Fruit fly (Drosophila melanogaster) whole organism, embryonic: Measurements from ENCODE around the gene CG42324.
A peak's percentile ranks its signal among the peaks of the same experiment; 100 is the strongest.

Source experiments
- Asciz ChIP-seq: fragments of 200-800 bp; sonication (Bioruptor generic); optimal IDR thresholded peaks from 2 replicates; lab custom pipeline; 2017; ENCODE audit warnings: missing biosample characterization, mild to moderate bottlenecking, missing genetic modification characterization, missing genetic modification reagents
- C15 ChIP-seq: fragments of 200-800 bp; sonication (Bioruptor generic); IDR thresholded peaks from 3 replicates; pipeline ENCODE4 v1.3.6; 2022; ENCODE audit warnings: missing biosample characterization, missing genetic modification characterization
- CG11456 ChIP-seq: fragments of 200-800 bp; sonication (Bioruptor generic); IDR thresholded peaks from 3 replicates; pipeline ENCODE4 v1.3.6; 2022; ENCODE audit warnings: missing biosample characterization, missing genetic modification characterization
- CG11504 ChIP-seq: fragments of 200-800 bp; sonication (Bioruptor generic); optimal IDR thresholded peaks from 3 replicates; lab custom pipeline; 2019; ENCODE audit warnings: missing biosample characterization, mild to moderate bottlenecking, missing genetic modification characterization, moderate library complexity
- CG11560 ChIP-seq: fragments of 200-800 bp; sonication (Bioruptor generic); IDR thresholded peaks from 3 replicates; pipeline ENCODE4 v1.3.6; 2022; ENCODE audit warnings: missing biosample characterization, missing genetic modification characterization
- CG15073 ChIP-seq: fragments of 200-800 bp; sonication (Bioruptor generic); optimal IDR thresholded peaks from 2 replicates; lab custom pipeline; 2016; ENCODE audit warnings: missing biosample characterization, missing genetic modification characterization
- CG15514 ChIP-seq: fragments of 200-800 bp; sonication (Bioruptor generic); optimal IDR thresholded peaks from 3 replicates; lab custom pipeline; 2017; ENCODE audit warnings: missing biosample characterization, missing genetic modification characterization, mild to moderate bottlenecking, moderate library complexity, missing genetic modification reagents
- CG16779 ChIP-seq: fragments of 200-800 bp; sonication (Bioruptor generic); IDR thresholded peaks from 2 replicates; pipeline ENCODE4 v1.3.6; 2022; ENCODE audit warnings: missing biosample characterization, missing genetic modification characterization
- CG17361 ChIP-seq: fragments of 200-800 bp; sonication (Bioruptor generic); IDR thresholded peaks from 3 replicates; pipeline ENCODE4 v1.3.6; 2022; ENCODE audit warnings: missing biosample characterization, missing genetic modification characterization
- CG18011 ChIP-seq: fragments of 200-800 bp; sonication (Bioruptor generic); optimal IDR thresholded peaks from 2 replicates; lab custom pipeline; 2017; ENCODE audit warnings: missing biosample characterization, missing genetic modification characterization, mild to moderate bottlenecking, moderate library complexity, missing genotype
- CG2120 ChIP-seq: fragments of 200-800 bp; sonication (Bioruptor generic); optimal IDR thresholded peaks from 3 replicates; lab custom pipeline; 2016; ENCODE audit warnings: missing biosample characterization, missing genetic modification characterization
- CG2678 ChIP-seq: fragments of 200-800 bp; sonication (Bioruptor generic); optimal IDR thresholded peaks from 3 replicates; lab custom pipeline; 2019; ENCODE audit warnings: missing biosample characterization, mild to moderate bottlenecking, missing genetic modification characterization, moderate library complexity
- CG30403 ChIP-seq: fragments of 200-800 bp; sonication (Bioruptor generic); optimal IDR thresholded peaks from 3 replicates; lab custom pipeline; 2016; ENCODE audit warnings: missing biosample characterization, missing genetic modification characterization
- CG3065 ChIP-seq: fragments of 200-800 bp; sonication (Bioruptor generic); optimal IDR thresholded peaks from 2 replicates; lab custom pipeline; 2016; ENCODE audit warnings: missing biosample characterization, missing genetic modification characterization
- CG34422 ChIP-seq: fragments of 200-800 bp; sonication (Bioruptor generic); IDR thresholded peaks from 3 replicates; pipeline ENCODE4 v1.3.6; 2022; ENCODE audit warnings: missing biosample characterization, missing genetic modification characterization
- CG4360 ChIP-seq: fragments of 200-800 bp; sonication (Bioruptor generic); IDR thresholded peaks from 2 replicates; pipeline ENCODE4 v1.3.6; 2022; ENCODE audit warnings: missing biosample characterization, missing genetic modification characterization
- CG8290 ChIP-seq, 3 experiments: fragments of 200-800 bp; sonication (Bioruptor generic); optimal IDR thresholded peaks; 2 replicates each; lab custom pipeline; 2016 to 2019; ENCODE audit warnings: missing biosample characterization in 3 of 3, missing genetic modification characterization in 3 of 3, mild to moderate bottlenecking in 2 of 3, moderate library complexity in 1 of 3
- CG9817 ChIP-seq: fragments of 200-800 bp; sonication (Bioruptor generic); optimal IDR thresholded peaks from 2 replicates; lab custom pipeline; 2018; ENCODE audit warnings: missing biosample characterization, mild to moderate bottlenecking, missing genetic modification characterization, moderate library complexity
- Elba2 ChIP-seq: fragments of 200-800 bp; sonication (Bioruptor generic); optimal IDR thresholded peaks from 3 replicates; lab custom pipeline; 2016; ENCODE audit warnings: missing biosample characterization, missing genetic modification characterization
- Ets97D ChIP-seq: fragments of 200-800 bp; sonication (Bioruptor generic); optimal IDR thresholded peaks from 3 replicates; lab custom pipeline; 2016; ENCODE audit warnings: missing biosample characterization, missing genetic modification characterization
- H2.0 ChIP-seq: fragments of 200-800 bp; sonication (Bioruptor generic); IDR thresholded peaks from 2 replicates; pipeline ENCODE4 v1.3.6; 2022; ENCODE audit warnings: missing biosample characterization, missing genetic modification characterization
- HHEX ChIP-seq: fragments of 200-800 bp; sonication (Bioruptor generic); optimal IDR thresholded peaks from 3 replicates; lab custom pipeline; 2017; ENCODE audit warnings: missing biosample characterization, mild to moderate bottlenecking, missing genetic modification characterization, missing genetic modification reagents
- Hmr ChIP-seq: fragments of 200-800 bp; sonication (Bioruptor generic); optimal IDR thresholded peaks from 3 replicates; lab custom pipeline; 2017; ENCODE audit warnings: mild to moderate bottlenecking, missing biosample characterization, missing genetic modification reagents, missing genetic modification characterization
- Med ChIP-seq: fragments of 200-800 bp; sonication (Bioruptor generic); peaks from one replicate; lab custom pipeline; 2016; ENCODE audit warnings: missing biosample characterization, missing genetic modification characterization, mild to moderate bottlenecking, inconsistent platforms, moderate library complexity
- NfI ChIP-seq: fragments of 200-800 bp; sonication (Bioruptor generic); optimal IDR thresholded peaks from 3 replicates; lab custom pipeline; 2018; ENCODE audit warnings: missing biosample characterization, mild to moderate bottlenecking, missing genetic modification characterization, moderate library complexity
- Rx ChIP-seq: fragments of 200-800 bp; sonication (Bioruptor generic); IDR thresholded peaks from 2 replicates; pipeline ENCODE4 v1.3.6; 2022; ENCODE audit warnings: missing biosample characterization, missing genetic modification characterization
- Xrp1 ChIP-seq: fragments of 200-800 bp; sonication (Bioruptor generic); IDR thresholded peaks from 2 replicates; pipeline ENCODE4 v1.3.6; 2022; ENCODE audit warnings: missing biosample characterization, missing genetic modification characterization
- bcd ChIP-seq: fragments of 200-800 bp; sonication (Bioruptor generic); optimal IDR thresholded peaks from 2 replicates; lab custom pipeline; 2017; ENCODE audit warnings: missing biosample characterization, mild to moderate bottlenecking, missing genetic modification characterization
- dm ChIP-seq: fragments of 200-800 bp; sonication (Bioruptor generic); optimal IDR thresholded peaks from 3 replicates; lab custom pipeline; 2016; ENCODE audit warnings: missing biosample characterization, missing genetic modification characterization
- dysf ChIP-seq: fragments of 200-800 bp; sonication (Bioruptor generic); IDR thresholded peaks from 3 replicates; pipeline ENCODE4 v1.3.6; 2022; ENCODE audit warnings: missing biosample characterization, missing genetic modification characterization
- emc ChIP-seq: fragments of 200-800 bp; sonication (Bioruptor generic); optimal IDR thresholded peaks from 2 replicates; lab custom pipeline; 2016; ENCODE audit warnings: missing biosample characterization, missing genetic modification characterization
- ewg ChIP-seq: fragments of 200-800 bp; sonication (Bioruptor generic); optimal IDR thresholded peaks from 3 replicates; lab custom pipeline; 2017; ENCODE audit warnings: mild to moderate bottlenecking, missing biosample characterization, missing genetic modification reagents, missing genetic modification characterization
- eyg ChIP-seq: fragments of 200-800 bp; sonication (Bioruptor generic); optimal IDR thresholded peaks from 3 replicates; lab custom pipeline; 2016; ENCODE audit warnings: missing biosample characterization, missing genetic modification characterization
- fd3F ChIP-seq: fragments of 200-800 bp; sonication (Bioruptor generic); optimal IDR thresholded peaks from 2 replicates; lab custom pipeline; 2018; ENCODE audit warnings: missing biosample characterization, mild to moderate bottlenecking, missing genetic modification characterization, moderate library complexity
- gcm ChIP-seq: fragments of 200-800 bp; sonication (Bioruptor generic); optimal IDR thresholded peaks from 2 replicates; lab custom pipeline; 2019; ENCODE audit warnings: missing biosample characterization, mild to moderate bottlenecking, missing genetic modification characterization, moderate library complexity
- grau ChIP-seq: fragments of 200-800 bp; optimal IDR thresholded peaks from 3 replicates; lab custom pipeline; 2019; ENCODE audit warnings: missing biosample characterization, mild to moderate bottlenecking, missing genetic modification characterization, moderate library complexity
- ham ChIP-seq: fragments of 200-800 bp; sonication (Bioruptor generic); IDR thresholded peaks from 2 replicates; pipeline ENCODE4 v1.3.6; 2022; ENCODE audit warnings: missing biosample characterization, missing genetic modification characterization
- hkb ChIP-seq, 2 experiments: fragments of 200-800 bp in 1 of 2; fragments of >200 bp in 1 of 2; sonication (Bioruptor generic) in 1 of 2; IDR thresholded peaks in 1 of 2; optimal IDR thresholded peaks in 1 of 2; 2 replicates each; pipeline versions ENCODE4 v1.3.6 to Lab custom; 2017 to 2022; ENCODE audit warnings: missing biosample characterization in 1 of 2, missing genetic modification characterization in 1 of 2
- kni ChIP-seq: fragments of 200-800 bp; sonication (Bioruptor generic); optimal IDR thresholded peaks from 3 replicates; lab custom pipeline; 2017; ENCODE audit warnings: mild to moderate bottlenecking, missing biosample characterization, missing genetic modification reagents, missing genetic modification characterization
- lilli ChIP-seq: fragments of 200-800 bp; sonication (Bioruptor generic); optimal IDR thresholded peaks from 3 replicates; lab custom pipeline; 2016; ENCODE audit warnings: missing biosample characterization, missing genetic modification characterization
- lmd ChIP-seq: fragments of 200-800 bp; sonication (Bioruptor generic); IDR thresholded peaks from 2 replicates; pipeline ENCODE4 v1.3.6; 2022; ENCODE audit warnings: missing biosample characterization, missing genetic modification characterization
- prd ChIP-seq, 3 experiments: fragments of >200 bp in 2 of 3; fragments of 200-800 bp in 1 of 3; sonication (Bioruptor generic) in 1 of 3; optimal IDR thresholded peaks in 2 of 3; IDR thresholded peaks in 1 of 3; 2 replicates in 2 of 3; 3 replicates in 1 of 3; pipeline versions ENCODE4 v1.3.6 to Lab custom; 2017 to 2022; ENCODE audit warnings: missing biosample characterization in 1 of 3, missing genetic modification characterization in 1 of 3
- row ChIP-seq: fragments of 200-800 bp; sonication (Bioruptor generic); IDR thresholded peaks from 3 replicates; pipeline ENCODE4 v1.3.6; 2022; ENCODE audit warnings: missing biosample characterization, missing genetic modification characterization
- salm ChIP-seq: fragments of 200-800 bp; sonication (Bioruptor generic); optimal IDR thresholded peaks from 2 replicates; lab custom pipeline; 2018; ENCODE audit warnings: missing biosample characterization, mild to moderate bottlenecking, missing genetic modification characterization
- sisA ChIP-seq: fragments of 200-800 bp; sonication (Bioruptor generic); IDR thresholded peaks from 2 replicates; pipeline ENCODE4 v1.3.6; 2022; ENCODE audit warnings: missing biosample characterization, missing genetic modification characterization
- sr ChIP-seq: fragments of 200-800 bp; sonication (Bioruptor generic); IDR thresholded peaks from 3 replicates; pipeline ENCODE4 v1.3.6; 2022; ENCODE audit warnings: missing biosample characterization, missing genetic modification characterization
- ttk ChIP-seq: fragments of 200-800 bp; sonication (Bioruptor generic); IDR thresholded peaks from 2 replicates; pipeline ENCODE4 v2.1.2; 2022; ENCODE audit warnings: missing biosample characterization, missing genetic modification characterization
- tx ChIP-seq: fragments of 200-800 bp; sonication (Bioruptor generic); optimal IDR thresholded peaks from 2 replicates; lab custom pipeline; 2016; ENCODE audit warnings: missing biosample characterization, missing genetic modification characterization
- vvl ChIP-seq: fragments of 200-800 bp; sonication (Bioruptor generic); IDR thresholded peaks from 2 replicates; pipeline ENCODE4 v1.3.6; 2022; ENCODE audit warnings: missing biosample characterization, missing genetic modification characterization
- zen ChIP-seq: fragments of 200-800 bp; sonication (Bioruptor generic); optimal IDR thresholded peaks from 3 replicates; lab custom pipeline; 2018; ENCODE audit warnings: missing biosample characterization, mild to moderate bottlenecking, missing genetic modification characterization, moderate library complexity

Gene CG42324

dm6 chr3L:3479551-3479950, 7.3 kb downstream of the CG42324 start:
- no peak for TF ChIP-seq tx
- TF ChIP-seq CG30403 (GFP tag; lab: Kevin White, UChicago), result peak; percentile 3
- no peak for TF ChIP-seq salm (tag; lab: Kevin White, UChicago)
- TF ChIP-seq hkb (optimal IDR thresholded peaks at IDR 0.05; lab: Kevin White, UChicago), result no peak
- TF ChIP-seq hkb (GFP tag; IDR thresholded peaks at IDR 0.05; lab: Robert Waterston, UW), result 0 out of 2 replicates have a peak, but pooled peaks have one; percentile 32
- peak; percentile 36 for TF ChIP-seq CG11504 (tag; lab: Kevin White, UChicago)
- TF ChIP-seq fd3F, result no peak
- no peak for TF ChIP-seq CG34422
- no peak for TF ChIP-seq CG11560 (tag; lab: Robert Waterston, UW)
- TF ChIP-seq CG17361, result no peak
- peak; percentile 18 for TF ChIP-seq lilli
- TF ChIP-seq eyg, result no peak
- TF ChIP-seq prd (optimal IDR thresholded peaks at IDR 0.05; lab: Kevin White, UChicago), result no peak
- peak; percentile 49; the same call in 2 of the 3 replicates for TF ChIP-seq prd (GFP tag; IDR thresholded peaks at IDR 0.05; lab: Robert Waterston, UW)
- TF ChIP-seq ttk (GFP tag; lab: Robert Waterston, UW), result no peak
- TF ChIP-seq Xrp1 (GFP tag; lab: Robert Waterston, UW), result peak; percentile 31; the same call in 1 of the 2 replicates
- TF ChIP-seq ham (GFP tag; lab: Robert Waterston, UW), result no peak
- TF ChIP-seq NfI (GFP tag; lab: Kevin White, UChicago), result peak; percentile 14
- TF ChIP-seq CG11456 (GFP tag; lab: Robert Waterston, UW), result 0 out of 3 replicates have a peak, but pooled peaks have one; percentile 55
- TF ChIP-seq Hmr (GFP tag; lab: Kevin White, UChicago), result peak; percentile 11
- no peak for TF ChIP-seq HHEX (GFP tag; lab: Kevin White, UChicago)
- no peak for TF ChIP-seq zen (tag; lab: Kevin White, UChicago)
- no peak for TF ChIP-seq CG15514 (GFP tag; lab: Kevin White, UChicago)
- peak; percentile 16; the same call in 1 of the 3 replicates for TF ChIP-seq C15 (GFP tag; lab: Robert Waterston, UW)
- TF ChIP-seq CG15073, result no peak
- no peak for TF ChIP-seq CG4360 (GFP tag; lab: Robert Waterston, UW)
- TF ChIP-seq lmd (GFP tag; lab: Robert Waterston, UW), result 0 out of 2 replicates have a peak, but pooled peaks have one; percentile 26
- TF ChIP-seq Rx (GFP tag; lab: Robert Waterston, UW), result no peak
- TF ChIP-seq CG8290 (GFP tag; optimal IDR thresholded peaks at IDR 0.05; lab: Kevin White, UChicago), result no peak
- peak in 1 of 2 experiments; percentile 42 for TF ChIP-seq CG8290 (tag; optimal IDR thresholded peaks at IDR 0.05; lab: Kevin White, UChicago)
- no peak for TF ChIP-seq CG3065
- no peak for TF ChIP-seq CG16779 (GFP tag; lab: Robert Waterston, UW)
- peak; percentile 39; the same call in 1 of the 3 replicates for TF ChIP-seq dysf
- 0 out of 2 replicates have a peak, but pooled peaks have one; percentile 6 for TF ChIP-seq H2.0 (GFP tag; lab: Robert Waterston, UW)
- TF ChIP-seq row (GFP tag; lab: Robert Waterston, UW), result peak; percentile 51; the same call in 1 of the 3 replicates
- TF ChIP-seq CG2120 (GFP tag; lab: Kevin White, UChicago), result peak; percentile 35
- no peak for TF ChIP-seq Elba2 (GFP tag; lab: Kevin White, UChicago)
- peak; percentile 78 for TF ChIP-seq Med (GFP tag; lab: Kevin White, UChicago)
- TF ChIP-seq CG9817 (tag; lab: Kevin White, UChicago), result peak; percentile 20
- no peak for TF ChIP-seq dm (GFP tag; lab: Kevin White, UChicago)
- no peak for TF ChIP-seq vvl (GFP tag; lab: Robert Waterston, UW)
- TF ChIP-seq sisA (GFP tag; lab: Robert Waterston, UW), result peak; percentile 61
- TF ChIP-seq gcm (GFP tag; lab: Kevin White, UChicago), result no peak
- TF ChIP-seq kni (GFP tag; lab: Kevin White, UChicago), result no peak
- peak; percentile 34 for TF ChIP-seq CG2678 (tag; lab: Kevin White, UChicago)
- no peak for TF ChIP-seq CG18011 (GFP tag; lab: Kevin White, UChicago)
- TF ChIP-seq ewg (GFP tag; lab: Kevin White, UChicago), result no peak
- no peak for TF ChIP-seq bcd (GFP tag; lab: Kevin White, UChicago)
- TF ChIP-seq sr, result no peak
- no peak for TF ChIP-seq Asciz (GFP tag; lab: Kevin White, UChicago)
- no peak for TF ChIP-seq Ets97D (GFP tag; lab: Kevin White, UChicago)
- peak; percentile 5 for TF ChIP-seq grau (tag; lab: Kevin White, UChicago)
- TF ChIP-seq emc (GFP tag; lab: Kevin White, UChicago), result no peak
